Worm (Caenorhabditis elegans): ENCODE data around the gene Y40A1A.3.

- TF ChIP-seq mec-3 (tag; optimal IDR thresholded peaks at IDR 0.05; ENCODE audit: borderline replicate concordance) (no peak), pqm-1 (tag; optimal IDR thresholded peaks at IDR 0.05) (no peak), ceh-48 (tag; optimal IDR thresholded peaks at IDR 0.05) (no peak), fkh-10 (GFP tag; optimal IDR thresholded peaks at IDR 0.05) (no peak), ceh-18 (tag; optimal IDR thresholded peaks at IDR 0.05) (no peak), hlh-30 (tag; optimal IDR thresholded peaks at IDR 0.05; ENCODE audit: insufficient read depth) (no peak), K02D7.2 (tag; optimal IDR thresholded peaks at IDR 0.05) (no peak), hlh-8 (tag; optimal IDR thresholded peaks at IDR 0.05) (no peak)
Observed at ce11 chrX:2018848-2019247, 21.0 kb upstream of the Y40A1A.3 start, which contains the start of gene Y102A11A.3.
